Worm (Caenorhabditis elegans) whole organism, L3 larva: ENCODE results near the gene F49E2.5.

ENCODE experiments used
- R02D3.7 ChIP-seq: fragments of 150-350 bp; optimal IDR thresholded peaks from 2 replicates; lab custom pipeline; 2014; ENCODE audit warnings: missing biosample characterization, missing genetic modification characterization
- ZK546.5 ChIP-seq: sonication (generic microtip); optimal IDR thresholded peaks from 2 replicates; lab custom pipeline; 2017; ENCODE audit warnings: missing biosample characterization, missing genetic modification characterization
- aly-2 ChIP-seq: fragments of 150-350 bp; optimal IDR thresholded peaks from 2 replicates; lab custom pipeline; 2014; ENCODE audit warnings: missing biosample characterization, missing genetic modification characterization
- ama-1 ChIP-seq: fragments of 150-350 bp; optimal IDR thresholded peaks from 2 replicates; lab custom pipeline; 2018
- ceh-16 ChIP-seq: sonication (generic microtip); optimal IDR thresholded peaks from 2 replicates; lab custom pipeline; 2017; ENCODE audit warnings: missing biosample characterization, missing genetic modification characterization
- ceh-28 ChIP-seq: fragments of 150-350 bp; optimal IDR thresholded peaks from 2 replicates; lab custom pipeline; 2014; ENCODE audit warnings: missing biosample characterization, missing genetic modification reagents, missing genetic modification characterization
- ceh-82 ChIP-seq: fragments of 150-350 bp; optimal IDR thresholded peaks from 2 replicates; lab custom pipeline; 2014; ENCODE audit warnings: missing biosample characterization, missing genetic modification characterization
- ceh-9 ChIP-seq: sonication (generic microtip); optimal IDR thresholded peaks from 2 replicates; lab custom pipeline; 2018; ENCODE audit warnings: missing biosample characterization, missing genetic modification characterization
- daf-12 ChIP-seq: fragments of 150-350 bp; optimal IDR thresholded peaks from 2 replicates; lab custom pipeline; 2014; ENCODE audit warnings: missing biosample characterization, missing genetic modification reagents, missing genetic modification characterization
- egl-27 ChIP-seq: sonication (generic microtip); optimal IDR thresholded peaks from 4 replicates; lab custom pipeline; 2017; ENCODE audit warnings: missing biosample characterization, missing genetic modification reagents, missing genetic modification characterization
- egl-5 ChIP-seq: fragments of 150-350 bp; optimal IDR thresholded peaks from 2 replicates; lab custom pipeline; 2017; ENCODE audit warnings: missing biosample characterization, missing genetic modification reagents, missing genetic modification characterization, inconsistent platforms
- elt-1 ChIP-seq: fragments of 150-350 bp; optimal IDR thresholded peaks from 2 replicates; lab custom pipeline; 2014; ENCODE audit warnings: missing biosample characterization, missing genetic modification characterization
- elt-2 ChIP-seq: sonication (generic microtip); optimal IDR thresholded peaks from 2 replicates; lab custom pipeline; 2016; ENCODE audit warnings: missing genetic modification reagents, mild to moderate bottlenecking, missing genetic modification characterization, missing compliant biosample characterization
- elt-3 ChIP-seq, 3 experiments: fragments of 150-350 bp in 1 of 3; sonication (generic microtip) in 2 of 3; optimal IDR thresholded peaks; 2 replicates in 2 of 3; 4 replicates in 1 of 3; lab custom pipeline; 2014 to 2017; ENCODE audit warnings: missing biosample characterization in 3 of 3, missing genetic modification characterization in 3 of 3
- eor-1 ChIP-seq, 2 experiments: fragments of 150-350 bp; optimal IDR thresholded peaks; 2 replicates each; lab custom pipeline; 2014 to 2018; ENCODE audit warnings: missing biosample characterization in 2 of 2, missing genetic modification characterization in 2 of 2
- fkh-10 ChIP-seq: sonication (generic microtip); optimal IDR thresholded peaks from 2 replicates; lab custom pipeline; 2017; ENCODE audit warnings: missing biosample characterization, missing genetic modification reagents, missing genetic modification characterization
- fkh-2 ChIP-seq: fragments of 150-350 bp; optimal IDR thresholded peaks from 2 replicates; lab custom pipeline; 2014; ENCODE audit warnings: missing biosample characterization, missing genetic modification reagents, missing genetic modification characterization
- fos-1 ChIP-seq: fragments of 150-350 bp; optimal IDR thresholded peaks from 2 replicates; lab custom pipeline; 2014; ENCODE audit warnings: missing biosample characterization, missing genetic modification characterization
- hmg-11 ChIP-seq: sonication (generic microtip); optimal IDR thresholded peaks from 2 replicates; lab custom pipeline; 2016; ENCODE audit warnings: missing genetic modification characterization, missing compliant biosample characterization
- jun-1 ChIP-seq: fragments of 150-350 bp; optimal IDR thresholded peaks from 2 replicates; lab custom pipeline; 2014; ENCODE audit warnings: missing biosample characterization, missing genetic modification reagents, missing genetic modification characterization
- lin-15B ChIP-seq: fragments of 150-350 bp; optimal IDR thresholded peaks from 2 replicates; lab custom pipeline; 2014; ENCODE audit warnings: missing biosample characterization, missing genetic modification characterization
- lin-39 ChIP-seq: fragments of 150-350 bp; optimal IDR thresholded peaks from 2 replicates; lab custom pipeline; 2018; ENCODE audit warnings: missing biosample characterization, missing genetic modification reagents, missing genetic modification characterization
- lsy-12 ChIP-seq: sonication (generic microtip); optimal IDR thresholded peaks from 2 replicates; lab custom pipeline; 2016; ENCODE audit warnings: mild to moderate bottlenecking, missing genetic modification characterization, missing compliant biosample characterization
- mdl-1 ChIP-seq: fragments of 150-350 bp; optimal IDR thresholded peaks from 2 replicates; lab custom pipeline; 2014; ENCODE audit warnings: missing biosample characterization, missing genetic modification characterization
- mml-1 ChIP-seq: fragments of 150-350 bp; sonication (generic microtip); optimal IDR thresholded peaks from 3 replicates; lab custom pipeline; 2014; ENCODE audit warnings: missing biosample characterization, missing genetic modification characterization
- nfya-1 ChIP-seq: sonication (generic microtip); optimal IDR thresholded peaks from 2 replicates; lab custom pipeline; 2017; ENCODE audit warnings: missing genetic modification characterization, mild to moderate bottlenecking, missing compliant biosample characterization, antibody characterized with exemption, moderate library complexity; ENCODE audit not compliant: insufficient read depth
- nhr-11 ChIP-seq: fragments of 150-350 bp; optimal IDR thresholded peaks from 2 replicates; lab custom pipeline; 2014; ENCODE audit warnings: missing biosample characterization, missing genetic modification characterization
- nhr-12 ChIP-seq: fragments of 150-350 bp; optimal IDR thresholded peaks from 2 replicates; lab custom pipeline; 2014; ENCODE audit warnings: missing biosample characterization, missing genetic modification characterization
- nhr-23 ChIP-seq: fragments of 150-350 bp; optimal IDR thresholded peaks from 2 replicates; lab custom pipeline; 2014; ENCODE audit warnings: missing biosample characterization, missing genetic modification reagents, missing genetic modification characterization
- nhr-237 ChIP-seq: fragments of 150-350 bp; optimal IDR thresholded peaks from 2 replicates; lab custom pipeline; 2014; ENCODE audit warnings: missing biosample characterization, missing genetic modification characterization
- nhr-25 ChIP-seq: sonication (generic microtip); optimal IDR thresholded peaks from 2 replicates; lab custom pipeline; 2017; ENCODE audit warnings: missing biosample characterization, missing genetic modification characterization
- nhr-28 ChIP-seq: fragments of 150-350 bp; optimal IDR thresholded peaks from 2 replicates; lab custom pipeline; 2014; ENCODE audit warnings: missing biosample characterization, missing genetic modification characterization
- nhr-43 ChIP-seq: sonication (generic microtip); optimal IDR thresholded peaks from 2 replicates; lab custom pipeline; 2016; ENCODE audit warnings: mild to moderate bottlenecking, missing genetic modification characterization, missing compliant biosample characterization; ENCODE audit not compliant: poor library complexity, severe bottlenecking
- nhr-67 ChIP-seq: fragments of 150-350 bp; optimal IDR thresholded peaks from 2 replicates; lab custom pipeline; 2014; ENCODE audit warnings: missing biosample characterization, missing genetic modification characterization
- nhr-76 ChIP-seq: fragments of 150-350 bp; sonication (generic microtip); optimal IDR thresholded peaks from 5 replicates; lab custom pipeline; 2014; ENCODE audit warnings: missing biosample characterization, missing genetic modification characterization
- nhr-77 ChIP-seq: fragments of 150-350 bp; optimal IDR thresholded peaks from 2 replicates; lab custom pipeline; 2014; ENCODE audit warnings: missing biosample characterization, missing genetic modification characterization
- pha-4 ChIP-seq: fragments of 150-350 bp; optimal IDR thresholded peaks from 2 replicates; lab custom pipeline; 2014; ENCODE audit warnings: missing biosample characterization, missing genetic modification reagents, missing genetic modification characterization
- pqm-1 ChIP-seq: fragments of 150-350 bp; optimal IDR thresholded peaks from 2 replicates; lab custom pipeline; 2017; ENCODE audit warnings: missing biosample characterization, missing genetic modification characterization, inconsistent platforms
- sea-2 ChIP-seq: fragments of 150-350 bp; sonication (generic microtip); optimal IDR thresholded peaks from 4 replicates; lab custom pipeline; 2014; ENCODE audit warnings: missing biosample characterization, missing genetic modification reagents, missing genetic modification characterization
- skn-1 ChIP-seq: fragments of 150-350 bp; optimal IDR thresholded peaks from 2 replicates; lab custom pipeline; 2014; ENCODE audit warnings: missing biosample characterization, missing genetic modification characterization
- snpc-4 ChIP-seq: fragments of 150-350 bp; optimal IDR thresholded peaks from 2 replicates; lab custom pipeline; 2014; ENCODE audit warnings: missing biosample characterization, missing genetic modification characterization
- tbx-2 ChIP-seq: sonication (generic microtip); optimal IDR thresholded peaks from 2 replicates; lab custom pipeline; 2016; ENCODE audit warnings: mild to moderate bottlenecking, missing genetic modification characterization, missing compliant biosample characterization
- unc-39 ChIP-seq: sonication (generic microtip); optimal IDR thresholded peaks from 4 replicates; lab custom pipeline; 2017; ENCODE audit warnings: missing biosample characterization, missing genetic modification characterization
- unc-62 ChIP-seq: fragments of 150-350 bp; sonication (generic microtip); optimal IDR thresholded peaks from 4 replicates; lab custom pipeline; 2014; ENCODE audit warnings: missing biosample characterization, missing genetic modification reagents, missing genetic modification characterization
- zag-1 ChIP-seq: fragments of 150-350 bp; optimal IDR thresholded peaks from 2 replicates; lab custom pipeline; 2014; ENCODE audit warnings: missing biosample characterization, missing genetic modification characterization
- ztf-11 ChIP-seq: fragments of 150-350 bp; optimal IDR thresholded peaks from 2 replicates; lab custom pipeline; 2014; ENCODE audit warnings: missing biosample characterization, missing genetic modification characterization
- ztf-4 ChIP-seq: fragments of 150-350 bp; optimal IDR thresholded peaks from 2 replicates; lab custom pipeline; 2014; ENCODE audit warnings: missing biosample characterization, missing genetic modification characterization

Gene F49E2.5

DNA sequence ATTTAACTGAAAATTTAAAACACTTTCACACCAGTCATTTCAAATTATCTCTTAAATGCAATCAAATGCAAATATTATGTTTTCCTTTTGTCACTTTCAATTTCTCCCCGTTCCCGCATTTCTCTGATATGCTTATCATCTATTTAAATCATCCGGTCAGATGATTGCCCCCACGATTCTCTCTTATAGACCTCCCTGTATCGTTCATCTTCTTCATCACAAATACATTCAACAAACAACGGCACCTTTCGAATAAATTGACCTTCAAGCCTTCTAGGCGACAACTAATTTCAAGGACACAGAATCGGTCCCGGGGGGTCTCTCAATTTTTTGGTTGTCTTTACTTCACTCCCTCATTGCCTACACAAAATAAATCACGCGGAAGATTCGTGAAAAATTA, 5.4 kb downstream of the F49E2.5 start:
- no peak for TF ChIP-seq nhr-12 (tag; lab: Kevin White, UChicago)
- no peak for TF ChIP-seq lsy-12
- TF ChIP-seq ztf-4 (tag; lab: Kevin White, UChicago) = no peak
- TF ChIP-seq elt-2 = peak; percentile 40
- peak; percentile 25 for TF ChIP-seq nfya-1 (tag; lab: Kevin White, UChicago)
- TF ChIP-seq unc-62 (GFP tag; lab: Kevin White, UChicago) = no peak
- TF ChIP-seq ceh-28 (tag; lab: Kevin White, UChicago) = no peak
- no peak for TF ChIP-seq egl-27 (tag; lab: Kevin White, UChicago)
- no peak for TF ChIP-seq aly-2 (tag; lab: Kevin White, UChicago)
- TF ChIP-seq nhr-77 = no peak
- TF ChIP-seq nhr-28 (tag; lab: Kevin White, UChicago) = no peak
- TF ChIP-seq ceh-16 (tag; lab: Kevin White, UChicago) = peak; percentile 20
- TF ChIP-seq egl-5 = no peak
- no peak for TF ChIP-seq daf-12 (tag; lab: Kevin White, UChicago)
- TF ChIP-seq skn-1 (tag; lab: Kevin White, UChicago) = no peak
- no peak for TF ChIP-seq nhr-76 (tag; lab: Kevin White, UChicago)
- peak; percentile 67 for TF ChIP-seq nhr-43 (tag; lab: Kevin White, UChicago)
- no peak for TF ChIP-seq ztf-11
- TF ChIP-seq nhr-25 = peak; percentile 95
- TF ChIP-seq fos-1 (tag; lab: Kevin White, UChicago) = no peak
- no peak for TF ChIP-seq ama-1 (lab: Kevin White, UChicago)
- no peak for TF ChIP-seq mml-1
- TF ChIP-seq nhr-67 (tag; lab: Kevin White, UChicago) = no peak
- no peak for TF ChIP-seq mdl-1 (tag; lab: Kevin White, UChicago)
- no peak for TF ChIP-seq pqm-1 (tag; lab: Kevin White, UChicago)
- TF ChIP-seq fkh-2 = no peak
- no peak for TF ChIP-seq lin-15B (tag; lab: Kevin White, UChicago)
- TF ChIP-seq tbx-2 (tag; lab: Kevin White, UChicago) = no peak
- TF ChIP-seq elt-1 (tag; lab: Kevin White, UChicago) = peak; percentile 93
- no peak for TF ChIP-seq R02D3.7 (tag; lab: Kevin White, UChicago)
- TF ChIP-seq pha-4 (tag; lab: Kevin White, UChicago) = no peak
- TF ChIP-seq eor-1 (tag; optimal IDR thresholded peaks at IDR 0.05; lab: Kevin White, UChicago) = no peak
- TF ChIP-seq ceh-82 (tag; lab: Kevin White, UChicago) = no peak
- no peak for TF ChIP-seq nhr-237
- TF ChIP-seq zag-1 (tag; lab: Kevin White, UChicago) = no peak
- TF ChIP-seq hmg-11 (tag; lab: Kevin White, UChicago) = no peak
- no peak for TF ChIP-seq unc-39 (tag; lab: Kevin White, UChicago)
- TF ChIP-seq snpc-4 (tag; lab: Kevin White, UChicago) = no peak
- TF ChIP-seq ZK546.5 (tag; lab: Kevin White, UChicago) = no peak
- TF ChIP-seq elt-3 (tag; optimal IDR thresholded peaks at IDR 0.05; lab: Kevin White, UChicago) = no peak
- TF ChIP-seq nhr-23 (tag; lab: Kevin White, UChicago) = peak; percentile 68
- peak; percentile 22 for TF ChIP-seq lin-39 (tag; lab: Kevin White, UChicago)
- peak; percentile 40 for TF ChIP-seq jun-1 (tag; lab: Kevin White, UChicago)
- TF ChIP-seq fkh-10 = no peak
- no peak for TF ChIP-seq ceh-9 (tag; lab: Kevin White, UChicago)
- no peak for TF ChIP-seq nhr-11 (tag; lab: Kevin White, UChicago)
- no peak for TF ChIP-seq sea-2
